Worm (Caenorhabditis elegans): ENCODE results near the gene ZK546.5.
"Not testable (repeated sequence)": the region's sequence is repeated elsewhere in the genome, so short reads cannot be mapped to it uniquely, and the experiment has no call there.

The ZK546.5 gene

ce11 chrII:4891012-4891775 is 44.4 kb upstream of the ZK546.5 start, which contains the start of gene gst-9:
TSS of gene gst-9 (plus strand) at chrII:4891585.
- TF ChIP-seq skn-1 (tag; optimal IDR thresholded peaks at IDR 0.05) (no peak), tbx-2 (tag; optimal IDR thresholded peaks at IDR 0.05) (peak; percentile 25), eor-1 (tag; optimal IDR thresholded peaks at IDR 0.05) (no peak), daf-12 (tag; optimal IDR thresholded peaks at IDR 0.05) (no peak), elt-2 (tag; optimal IDR thresholded peaks at IDR 0.05) (peak; percentile 67), aly-2 (tag; optimal IDR thresholded peaks at IDR 0.05) (no peak), hmg-11 (tag; optimal IDR thresholded peaks at IDR 0.05) (no peak), nfya-1 (tag; optimal IDR thresholded peaks at IDR 0.05; ENCODE audit: insufficient read depth) (peak; percentile 34), ztf-11 (tag; optimal IDR thresholded peaks at IDR 0.05) (no peak), nhr-28 (tag; optimal IDR thresholded peaks at IDR 0.05) (no peak), ama-1 (optimal IDR thresholded peaks at IDR 0.05) (peak; percentile 89), fkh-10 (GFP tag; optimal IDR thresholded peaks at IDR 0.05) (no peak), pha-4 (tag; optimal IDR thresholded peaks at IDR 0.05) (peak; percentile 39), ZK546.5 (tag; optimal IDR thresholded peaks at IDR 0.05) (no peak), nhr-25 (tag; optimal IDR thresholded peaks at IDR 0.05) (peak; percentile 50), ztf-4 (tag; optimal IDR thresholded peaks at IDR 0.05) (no peak), nhr-43 (tag; optimal IDR thresholded peaks at IDR 0.05; ENCODE audit: poor library complexity, severe bottlenecking) (peak; percentile 79)

- no peak for TF ChIP-seq fkh-10 (GFP tag; optimal IDR thresholded peaks at IDR 0.05)
Measured at ce11 chrII:4892594-4892993, 43.0 kb upstream of the ZK546.5 start, which contains the start of gene msp-33. TSS of gene msp-33 (minus strand) at chrII:4892694.

DNA sequence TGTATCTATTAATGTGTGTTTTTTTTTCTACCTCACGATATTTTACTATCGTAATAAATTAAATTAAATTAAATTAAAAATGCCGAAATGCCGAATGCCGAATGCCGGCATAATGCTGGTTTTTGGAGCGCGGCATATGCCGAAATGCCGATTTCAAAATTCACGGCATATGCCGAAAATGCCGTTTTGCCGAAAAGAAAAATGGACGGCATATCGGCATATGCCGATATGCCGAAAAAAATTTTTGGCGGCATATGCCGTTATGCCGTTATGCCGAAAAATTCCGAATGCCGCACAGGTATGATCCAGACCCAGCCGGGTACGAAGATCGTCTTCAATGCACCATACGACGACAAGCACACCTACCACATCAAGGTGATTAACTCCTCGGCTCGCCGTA is 37.1 kb upstream of the ZK546.5 start, which contains the start of gene msp-32:
Gene msp-32, plus strand, starts transcription at position 301 of the 400 bp plus-strand sequence.
- TF ChIP-seq ama-1 (optimal IDR thresholded peaks at IDR 0.05); mdl-1 (tag; optimal IDR thresholded peaks at IDR 0.05); fkh-2 (tag; optimal IDR thresholded peaks at IDR 0.05): not testable (repeated sequence)

ce11 chrII:4902035-4902434 is 33.6 kb upstream of the ZK546.5 start, which contains the start of gene R05F9.9:
TSS of gene R05F9.9 (minus strand) at chrII:4902100.
- TF ChIP-seq nhr-76 (tag; optimal IDR thresholded peaks at IDR 0.05) (no peak), ztf-11 (tag; optimal IDR thresholded peaks at IDR 0.05) (no peak), lin-15B (tag; optimal IDR thresholded peaks at IDR 0.05) (peak; percentile 33), eor-1 (tag; optimal IDR thresholded peaks at IDR 0.05) (no peak), daf-12 (tag; optimal IDR thresholded peaks at IDR 0.05) (no peak), snpc-4 (tag; optimal IDR thresholded peaks at IDR 0.05) (no peak), ceh-28 (tag; optimal IDR thresholded peaks at IDR 0.05) (peak; percentile 52), elt-2 (tag; optimal IDR thresholded peaks at IDR 0.05) (peak; percentile 64), fkh-10 (GFP tag; optimal IDR thresholded peaks at IDR 0.05) (no peak), fkh-2 (tag; optimal IDR thresholded peaks at IDR 0.05) (no peak), nhr-25 (tag; optimal IDR thresholded peaks at IDR 0.05) (peak; percentile 45), ama-1 (optimal IDR thresholded peaks at IDR 0.05) (peak; percentile 85), pha-4 (tag; optimal IDR thresholded peaks at IDR 0.05) (peak; percentile 69), nfya-1 (tag; optimal IDR thresholded peaks at IDR 0.05; ENCODE audit: insufficient read depth) (peak; percentile 60), zag-1 (tag; optimal IDR thresholded peaks at IDR 0.05) (no peak), ceh-16 (tag; optimal IDR thresholded peaks at IDR 0.05) (no peak)

ce11 chrII:4903696-4904095 is 31.9 kb upstream of the ZK546.5 start, which contains the start of gene sgt-1:
TSS of gene sgt-1 (minus strand) at chrII:4903796.
- TF ChIP-seq skn-1, nhr-12, elt-1 (tag; optimal IDR thresholded peaks at IDR 0.05): not testable (repeated sequence)

DNA sequence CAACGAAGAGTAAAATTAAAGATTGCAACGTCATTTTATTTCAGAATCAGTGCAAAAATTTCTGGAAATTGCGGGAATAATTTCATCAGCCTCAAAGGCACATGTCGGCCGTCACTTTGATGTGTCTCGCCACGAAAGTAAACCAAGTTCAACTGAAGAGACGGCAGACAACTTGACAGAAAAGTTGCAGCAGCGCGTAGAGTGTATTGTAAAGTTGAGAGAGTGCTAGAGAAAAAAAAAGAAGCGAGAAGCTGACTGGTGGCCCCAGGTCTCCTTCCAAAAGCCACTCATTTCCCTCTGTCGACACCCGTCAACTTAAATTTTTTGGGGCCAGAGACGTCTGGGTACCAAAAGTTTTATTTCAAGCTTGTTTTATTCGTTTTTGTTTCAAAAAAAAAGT is 31.3 kb upstream of the ZK546.5 start:
- TF ChIP-seq nhr-67 (tag; optimal IDR thresholded peaks at IDR 0.05) (no peak), nhr-77 (tag; optimal IDR thresholded peaks at IDR 0.05) (no peak), egl-5 (tag; optimal IDR thresholded peaks at IDR 0.05) (peak; percentile 78), elt-2 (tag; optimal IDR thresholded peaks at IDR 0.05) (peak; percentile 68), nhr-12 (tag; optimal IDR thresholded peaks at IDR 0.05) (no peak), ztf-4 (tag; optimal IDR thresholded peaks at IDR 0.05) (no peak), unc-39 (tag; optimal IDR thresholded peaks at IDR 0.05) (no peak), jun-1 (tag; optimal IDR thresholded peaks at IDR 0.05) (peak; percentile 56), ama-1 (optimal IDR thresholded peaks at IDR 0.05) (no peak), pha-4 (tag; optimal IDR thresholded peaks at IDR 0.05) (peak; percentile 84), ztf-11 (tag; optimal IDR thresholded peaks at IDR 0.05) (no peak), hmg-11 (tag; optimal IDR thresholded peaks at IDR 0.05) (peak; percentile 83), lin-15B (tag; optimal IDR thresholded peaks at IDR 0.05) (peak; percentile 87), ceh-28 (tag; optimal IDR thresholded peaks at IDR 0.05) (peak; percentile 36), egl-27 (tag; optimal IDR thresholded peaks at IDR 0.05) (peak; percentile 18), ceh-82 (tag; optimal IDR thresholded peaks at IDR 0.05) (no peak), eor-1 (tag; optimal IDR thresholded peaks at IDR 0.05) (no peak), nhr-76 (tag; optimal IDR thresholded peaks at IDR 0.05) (no peak), snpc-4 (tag; optimal IDR thresholded peaks at IDR 0.05) (peak; percentile 77), tbx-2 (tag; optimal IDR thresholded peaks at IDR 0.05) (no peak), fkh-10 (GFP tag; optimal IDR thresholded peaks at IDR 0.05) (peak; percentile 46), pqm-1 (tag; optimal IDR thresholded peaks at IDR 0.05) (peak; percentile 50), lsy-12 (tag; optimal IDR thresholded peaks at IDR 0.05) (no peak), daf-12 (tag; optimal IDR thresholded peaks at IDR 0.05) (no peak), nhr-25 (tag; optimal IDR thresholded peaks at IDR 0.05) (peak; percentile 79), unc-62 (GFP tag; optimal IDR thresholded peaks at IDR 0.05) (peak; percentile 37), lin-39 (tag; optimal IDR thresholded peaks at IDR 0.05) (peak; percentile 68)

Measured in whole organism, L3 larva.